Worm (Caenorhabditis elegans) whole organism, young adult: ENCODE results near the gene T04F3.5.

Experiments
- cebp-2 ChIP-seq: fragments of 200-800 bp; sonication (Bioruptor generic); IDR thresholded peaks from 2 replicates; pipeline ENCODE4 v1.3.6; 2022; ENCODE audit warnings: missing genetic modification characterization, missing compliant biosample characterization
- dox-1 ChIP-seq: fragments of 200-800 bp; sonication (Bioruptor generic); IDR thresholded peaks from 2 replicates; pipeline ENCODE4 v1.3.6; 2022; ENCODE audit warnings: missing genetic modification reagents, missing genetic modification characterization, missing compliant biosample characterization
- hmg-1.2 ChIP-seq: fragments of 200-800 bp; sonication (Bioruptor generic); IDR thresholded peaks from 2 replicates; pipeline ENCODE4 v1.3.6; 2022; ENCODE audit warnings: missing genetic modification reagents, missing genetic modification characterization, missing compliant biosample characterization
- tbp1 ChIP-seq: fragments of 200-800 bp; sonication (Bioruptor generic); optimal IDR thresholded peaks from 2 replicates; lab custom pipeline; 2018; ENCODE audit warnings: mild to moderate bottlenecking, missing genetic modification characterization, missing compliant biosample characterization
- unc-62 ChIP-seq: fragments of 150-350 bp; optimal IDR thresholded peaks from 2 replicates; lab custom pipeline; 2014; ENCODE audit warnings: missing biosample characterization, missing genetic modification reagents, missing genetic modification characterization

DNA sequence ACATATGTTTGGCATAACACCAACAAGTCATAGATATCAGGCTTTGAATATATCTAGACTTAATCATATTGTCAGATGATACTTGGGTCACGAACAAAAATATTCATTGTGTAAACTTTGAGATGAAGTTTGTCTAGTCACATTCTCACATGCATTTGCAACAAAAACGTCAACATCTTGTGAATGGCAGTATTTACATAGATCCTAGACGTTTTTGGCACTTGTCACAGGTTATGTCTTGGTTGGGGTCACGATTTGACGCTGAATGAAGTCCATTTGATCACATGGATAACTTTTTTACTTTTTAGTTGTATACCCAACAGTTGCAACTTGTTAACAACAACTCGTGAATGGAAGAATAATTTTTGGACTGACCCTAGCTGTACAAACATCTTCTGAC, 37.8 kb downstream of the T04F3.5 start:
- TF ChIP-seq dox-1 (GFP tag; lab: Robert Waterston, UW) (no peak), unc-62 (no peak), cebp-2 (GFP tag; lab: Robert Waterston, UW) (no peak), tbp1 (no peak), hmg-1.2 (no peak)
